Fruit fly (Drosophila melanogaster) whole organism: ENCODE measurements around the gene wb.

Experiments used
- CG8478 ChIP-seq: fragments of >200 bp; optimal IDR thresholded peaks from 2 replicates; lab custom pipeline; 2018; ENCODE audit warnings: inconsistent platforms
- Dll ChIP-seq: fragments of >200 bp; optimal IDR thresholded peaks from 2 replicates; lab custom pipeline; 2017
- EcR ChIP-seq, 2 experiments: fragments of >200 bp; optimal IDR thresholded peaks; 2 replicates each; lab custom pipeline; 2017; ENCODE audit warnings: missing biosample characterization in 2 of 2, missing genetic modification characterization in 2 of 2, missing genetic modification reagents in 2 of 2
- pan ChIP-seq: fragments of >200 bp; optimal IDR thresholded peaks from 2 replicates; lab custom pipeline; 2017
- psq ChIP-seq: fragments of >200 bp; optimal IDR thresholded peaks from 2 replicates; lab custom pipeline; 2017
- usp ChIP-seq: fragments of >200 bp; optimal IDR thresholded peaks from 2 replicates; lab custom pipeline; 2017; ENCODE audit warnings: missing biosample characterization, missing genetic modification characterization, mixed read lengths

wb gene

DNA sequence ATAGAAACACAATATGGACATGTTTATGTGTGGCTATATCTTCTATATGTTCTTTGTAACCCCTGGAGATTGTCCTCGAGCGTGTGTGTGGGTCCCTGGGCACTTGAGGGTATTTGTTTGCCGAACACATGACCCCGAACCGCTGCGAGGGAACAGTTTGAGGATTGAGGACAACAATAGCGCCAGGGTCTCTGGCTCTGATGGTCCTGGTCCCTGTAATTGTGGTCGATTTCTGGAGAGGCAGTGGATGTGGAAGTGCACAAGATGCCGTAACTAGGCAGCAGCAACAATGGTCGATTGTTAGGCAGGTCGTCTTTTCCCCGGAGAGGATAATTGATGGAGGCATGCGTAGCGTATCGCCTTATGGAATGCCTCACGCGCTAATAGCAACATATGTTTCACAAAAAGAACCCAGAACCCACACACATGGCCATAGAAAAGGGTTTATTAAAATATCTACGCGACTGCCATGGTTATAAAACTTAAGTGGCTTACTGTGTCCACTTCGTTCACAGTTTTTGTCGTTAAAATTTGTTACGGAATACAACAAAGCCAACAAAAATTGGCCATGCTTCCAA lies 2.3 kb downstream of the wb start:
- no peak for TF ChIP-seq psq (lab: Kevin White, UChicago)
- no peak for TF ChIP-seq CG8478 (lab: Kevin White, UChicago)
- no peak for TF ChIP-seq pan (lab: Kevin White, UChicago)
- no peak for TF ChIP-seq EcR (GFP tag; optimal IDR thresholded peaks at IDR 0.05; lab: Kevin White, UChicago)
- TF ChIP-seq usp (GFP tag; lab: Kevin White, UChicago): no peak
- TF ChIP-seq Dll: no peak

DNA sequence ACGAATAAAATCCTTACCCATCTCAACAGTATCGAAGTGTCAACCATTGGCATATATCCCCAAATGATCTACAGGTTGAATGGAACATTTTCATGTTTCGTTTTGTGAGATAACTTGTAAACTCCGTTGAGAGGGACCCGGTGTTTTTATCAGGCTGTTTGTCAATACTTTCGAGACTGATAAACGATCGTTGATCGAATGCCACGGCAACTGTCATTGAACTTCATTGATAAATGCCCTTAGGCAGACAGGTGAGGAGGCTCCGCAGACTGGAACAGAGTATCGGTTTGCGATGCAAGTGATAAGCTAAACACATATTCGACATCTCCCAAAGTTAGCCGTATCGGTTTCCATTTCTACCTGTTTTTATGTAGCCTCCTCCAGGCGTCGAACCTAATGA lies 5.8 kb downstream of the wb start:
- no peak for TF ChIP-seq pan (lab: Kevin White, UChicago)
- no peak for TF ChIP-seq EcR (GFP tag; optimal IDR thresholded peaks at IDR 0.05; lab: Kevin White, UChicago)
- no peak for TF ChIP-seq usp (GFP tag; lab: Kevin White, UChicago)
- no peak for TF ChIP-seq Dll
- TF ChIP-seq psq (lab: Kevin White, UChicago): no peak
- TF ChIP-seq CG8478 (lab: Kevin White, UChicago): no peak

DNA sequence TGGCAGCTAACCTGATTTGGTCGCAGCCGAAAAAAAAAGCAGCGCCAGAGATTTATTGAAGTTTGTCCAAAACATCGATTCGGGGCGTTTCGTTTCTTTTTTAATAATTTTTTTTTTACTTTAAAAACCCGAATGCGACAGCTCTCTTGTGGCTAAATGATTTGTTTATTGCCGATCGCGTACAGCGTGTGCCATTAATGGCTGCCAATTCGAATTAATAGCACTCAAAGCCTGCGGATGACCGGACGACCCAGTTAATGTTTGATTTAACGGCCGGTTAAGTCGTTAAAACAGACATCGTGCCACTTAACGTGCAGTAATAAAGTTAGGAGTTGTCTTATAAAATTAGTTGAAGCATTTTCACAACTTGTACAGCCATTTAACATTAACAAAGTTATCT lies 8.6 kb downstream of the wb start:
- TF ChIP-seq usp (GFP tag; lab: Kevin White, UChicago) (no peak), pan (lab: Kevin White, UChicago) (no peak)

DNA sequence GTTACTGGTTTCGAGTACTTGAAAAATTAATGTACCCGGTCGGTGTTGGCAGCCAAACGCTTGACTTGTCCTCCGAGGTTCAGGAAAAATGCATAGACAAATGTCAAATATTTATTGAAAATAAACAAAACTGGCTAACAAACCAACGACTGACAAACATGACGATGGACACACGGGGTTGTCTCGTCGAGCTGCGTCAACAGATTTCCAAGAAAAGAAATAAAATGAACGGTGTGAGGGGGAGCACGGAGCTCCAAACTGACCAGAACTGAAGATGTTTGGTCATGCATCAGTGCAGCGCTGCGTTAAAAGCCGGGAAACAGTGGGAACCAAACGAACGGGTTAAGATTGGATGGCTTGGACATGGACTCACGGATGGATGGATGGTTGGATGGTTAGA lies 10.7 kb downstream of the wb start:
- no peak for TF ChIP-seq CG8478 (lab: Kevin White, UChicago)
- TF ChIP-seq Dll: no peak
- TF ChIP-seq psq (lab: Kevin White, UChicago): no peak
- TF ChIP-seq pan (lab: Kevin White, UChicago): no peak
- TF ChIP-seq usp (GFP tag; lab: Kevin White, UChicago): no peak
- no peak for TF ChIP-seq EcR (GFP tag; optimal IDR thresholded peaks at IDR 0.05; lab: Kevin White, UChicago)

DNA sequence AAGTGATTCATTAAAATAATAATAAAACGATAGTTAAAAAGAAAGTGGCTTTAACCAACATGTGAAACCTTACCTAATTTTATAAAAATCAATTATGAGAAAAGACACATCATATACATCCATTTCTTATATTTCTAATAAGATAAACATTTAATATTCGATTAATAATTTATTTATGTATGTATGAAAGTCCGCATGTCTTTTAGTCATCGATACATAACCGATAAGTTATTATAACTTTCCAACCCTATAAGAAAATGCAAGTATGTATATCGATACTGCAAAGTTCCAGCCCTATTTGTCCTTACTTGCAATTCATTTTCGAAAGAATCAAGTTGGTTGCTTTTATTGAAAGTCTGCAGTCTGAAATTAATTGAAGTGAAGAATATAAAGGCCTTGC lies 11.7 kb downstream of the wb start, which contains the start of gene CG32971:
Gene CG32971, plus strand, starts transcription at position 301 of the 400 bp plus-strand sequence.
- TF ChIP-seq CG8478 (lab: Kevin White, UChicago): no peak
- no peak for TF ChIP-seq Dll
- no peak for TF ChIP-seq usp (GFP tag; lab: Kevin White, UChicago)
- no peak for TF ChIP-seq EcR (GFP tag; optimal IDR thresholded peaks at IDR 0.05; lab: Kevin White, UChicago)
- TF ChIP-seq pan (lab: Kevin White, UChicago): no peak
- TF ChIP-seq psq (lab: Kevin White, UChicago): no peak

DNA sequence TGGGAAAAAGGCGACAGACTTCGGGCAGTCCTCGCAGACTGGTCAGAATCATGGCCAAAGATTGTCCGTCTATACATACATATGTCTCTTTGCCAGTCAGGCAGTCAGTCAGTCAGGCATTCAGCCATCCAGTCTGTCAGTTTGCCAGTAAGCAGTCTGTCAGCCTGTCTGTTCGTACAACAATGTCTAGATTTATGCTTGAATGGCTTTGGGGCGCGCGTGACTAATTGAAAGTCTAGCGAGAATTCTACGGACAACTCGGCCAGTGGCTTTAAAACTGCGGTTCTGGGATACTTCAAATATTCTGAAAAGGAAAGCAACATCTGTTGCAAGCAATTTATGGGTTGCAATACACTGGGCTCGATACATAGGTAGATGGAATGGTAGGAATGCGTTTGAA lies 17.9 kb downstream of the wb start:
- TF ChIP-seq usp (GFP tag; lab: Kevin White, UChicago): no peak
- no peak for TF ChIP-seq EcR (GFP tag; optimal IDR thresholded peaks at IDR 0.05; lab: Kevin White, UChicago)
- no peak for TF ChIP-seq CG8478 (lab: Kevin White, UChicago)
- no peak for TF ChIP-seq Dll
- TF ChIP-seq psq (lab: Kevin White, UChicago): no peak
- no peak for TF ChIP-seq pan (lab: Kevin White, UChicago)

DNA sequence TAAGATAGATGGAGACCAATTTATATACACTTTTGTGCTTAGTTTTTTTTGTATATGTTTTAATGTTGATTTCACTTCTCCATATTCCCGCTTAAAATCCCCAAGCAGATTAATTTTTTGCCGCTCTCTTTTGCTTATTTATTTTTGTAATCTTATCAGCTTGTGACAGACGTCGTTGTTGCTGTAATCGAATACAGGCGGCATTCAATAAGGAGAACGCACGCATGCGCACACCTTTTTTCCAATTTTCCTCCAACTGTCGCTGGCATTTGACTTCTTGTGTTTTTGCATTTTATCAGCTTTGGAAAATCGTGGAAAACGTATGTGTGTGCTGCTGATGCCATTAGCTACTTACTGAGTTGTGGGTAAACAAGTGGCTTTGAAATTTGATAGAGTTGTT lies 21.8 kb downstream of the wb start:
- TF ChIP-seq pan (lab: Kevin White, UChicago) (no peak), EcR (GFP tag; optimal IDR thresholded peaks at IDR 0.05; lab: Kevin White, UChicago) (no peak), Dll (no peak), psq (lab: Kevin White, UChicago) (no peak), CG8478 (lab: Kevin White, UChicago) (no peak), usp (GFP tag; lab: Kevin White, UChicago) (no peak)

DNA sequence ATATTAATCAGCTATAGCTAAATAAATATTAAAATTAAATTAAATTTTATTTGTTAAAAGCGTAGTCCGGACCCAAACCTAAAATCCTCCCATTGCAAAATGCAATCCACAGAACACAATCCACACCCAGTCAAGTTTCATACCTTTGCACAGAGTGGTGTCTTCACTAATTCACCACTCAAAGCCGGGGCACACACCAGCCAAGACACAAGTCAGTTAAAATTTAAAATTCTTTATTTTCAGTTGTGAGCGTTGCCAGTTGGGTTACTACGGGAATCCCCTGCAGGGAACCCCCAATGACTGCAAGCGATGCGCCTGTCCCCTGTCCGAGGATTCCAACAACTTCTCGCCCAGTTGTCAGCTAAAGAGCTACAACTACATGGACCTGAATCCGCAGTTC lies 25.1 kb downstream of the wb start:
- TF ChIP-seq usp (GFP tag; lab: Kevin White, UChicago) (no peak), psq (lab: Kevin White, UChicago) (no peak), pan (lab: Kevin White, UChicago) (no peak), Dll (no peak), CG8478 (lab: Kevin White, UChicago) (no peak), EcR (GFP tag; optimal IDR thresholded peaks at IDR 0.05; lab: Kevin White, UChicago) (no peak)

DNA sequence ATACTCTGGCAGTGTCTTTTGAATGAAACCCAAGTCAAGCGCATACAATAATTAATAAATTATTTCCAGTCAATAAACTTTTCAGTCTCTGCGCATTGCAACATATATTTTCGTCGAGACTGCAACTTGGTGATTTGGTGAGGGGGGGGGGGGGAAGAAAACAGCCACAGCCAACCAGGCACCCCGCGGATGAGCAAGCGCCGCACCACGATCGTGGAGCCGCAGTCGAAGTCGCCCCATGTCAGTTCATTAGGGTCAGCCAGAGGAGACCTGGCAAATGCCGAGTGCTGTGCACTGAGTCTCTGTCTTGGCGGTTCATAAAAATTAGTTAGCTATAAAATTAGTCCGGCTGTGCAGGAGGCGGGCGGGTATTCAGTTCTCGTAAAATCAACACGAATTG lies 29.9 kb downstream of the wb start:
- TF ChIP-seq pan (lab: Kevin White, UChicago) (no peak), Dll (no peak), usp (GFP tag; lab: Kevin White, UChicago) (no peak), CG8478 (lab: Kevin White, UChicago) (no peak)

DNA sequence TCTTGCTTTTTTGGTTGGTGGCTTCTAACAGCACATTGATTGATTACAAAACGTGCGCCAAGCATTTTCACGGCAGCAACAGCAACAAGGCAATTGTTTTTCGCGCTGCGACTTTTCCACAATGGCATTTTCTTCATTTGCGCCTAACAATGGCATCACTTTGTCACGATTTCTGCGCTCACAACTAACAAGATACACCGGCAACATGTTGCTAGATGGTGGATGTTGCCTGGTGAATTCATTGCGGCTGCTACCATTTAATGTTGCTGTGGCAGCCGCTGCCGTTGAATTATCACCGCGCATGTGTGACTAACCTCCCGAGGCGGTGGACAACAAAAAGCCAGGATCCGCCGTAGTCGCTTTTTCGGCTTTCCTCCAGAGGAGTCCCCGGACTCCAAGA lies 31.1 kb downstream of the wb start:
- no peak for TF ChIP-seq pan (lab: Kevin White, UChicago)
- TF ChIP-seq usp (GFP tag; lab: Kevin White, UChicago): no peak
- TF ChIP-seq EcR (GFP tag; optimal IDR thresholded peaks at IDR 0.05; lab: Kevin White, UChicago): no peak
- TF ChIP-seq Dll: no peak
- TF ChIP-seq CG8478 (lab: Kevin White, UChicago): no peak
- no peak for TF ChIP-seq psq (lab: Kevin White, UChicago)

DNA sequence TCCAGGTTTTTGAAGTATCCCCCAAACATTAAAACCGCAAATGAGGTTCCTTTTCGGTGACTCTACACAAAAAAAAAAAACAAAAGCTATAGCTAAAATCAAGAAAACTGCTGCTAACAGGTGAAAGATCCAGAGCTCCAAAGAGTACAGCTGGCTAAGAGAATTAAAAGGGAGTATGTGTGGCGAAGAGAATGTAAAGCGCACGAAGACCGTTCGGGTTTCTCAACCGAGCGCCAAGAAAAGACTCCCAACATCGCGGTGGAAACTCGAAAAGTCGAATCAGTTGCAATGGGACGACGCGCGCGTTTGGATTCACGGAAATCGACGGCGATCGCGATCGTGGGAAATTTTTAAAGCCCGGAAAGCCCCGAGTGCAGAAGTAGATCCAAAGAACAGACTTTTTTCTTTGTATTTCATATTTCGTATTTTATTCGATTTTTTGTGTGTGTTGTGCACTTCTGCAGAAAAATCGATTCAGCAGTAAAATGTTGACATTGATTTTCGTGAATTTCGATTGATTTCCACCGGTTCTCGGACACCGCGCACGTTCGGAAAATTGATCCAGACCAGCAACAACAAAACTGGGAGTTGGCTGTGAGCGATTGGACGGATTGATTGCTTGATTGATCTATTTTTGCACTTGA lies 38.0 kb downstream of the wb start:
- TF ChIP-seq usp (GFP tag; lab: Kevin White, UChicago): no peak
- no peak for TF ChIP-seq pan (lab: Kevin White, UChicago)
- TF ChIP-seq Dll: no peak
- no peak for TF ChIP-seq EcR (GFP tag; optimal IDR thresholded peaks at IDR 0.05; lab: Kevin White, UChicago)
- TF ChIP-seq CG8478 (lab: Kevin White, UChicago): no peak
- TF ChIP-seq psq (lab: Kevin White, UChicago): no peak

DNA sequence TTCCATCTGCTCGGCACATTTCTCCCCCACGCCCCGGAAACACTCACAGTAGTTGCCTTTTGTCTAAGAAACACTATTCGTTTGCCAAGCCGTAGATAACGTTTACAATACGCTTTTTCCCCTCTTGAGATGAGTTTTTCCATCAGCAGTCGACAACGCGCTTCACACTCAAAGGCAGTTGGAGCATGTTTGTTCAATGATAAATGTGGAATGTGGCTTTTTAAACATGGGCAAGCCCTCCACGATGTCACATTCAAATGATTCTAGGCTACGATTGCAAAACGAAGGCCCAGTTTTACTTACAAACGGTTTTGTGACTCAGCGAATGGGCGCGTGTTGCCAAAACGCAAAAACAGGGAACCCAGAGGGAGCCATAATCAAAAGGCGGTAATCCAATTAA lies 39.7 kb downstream of the wb start:
- TF ChIP-seq usp (GFP tag; lab: Kevin White, UChicago) (no peak), CG8478 (lab: Kevin White, UChicago) (no peak), psq (lab: Kevin White, UChicago) (no peak)
